Worm (Caenorhabditis elegans): ENCODE measurements around the gene math-14.

The math-14 gene

DNA sequence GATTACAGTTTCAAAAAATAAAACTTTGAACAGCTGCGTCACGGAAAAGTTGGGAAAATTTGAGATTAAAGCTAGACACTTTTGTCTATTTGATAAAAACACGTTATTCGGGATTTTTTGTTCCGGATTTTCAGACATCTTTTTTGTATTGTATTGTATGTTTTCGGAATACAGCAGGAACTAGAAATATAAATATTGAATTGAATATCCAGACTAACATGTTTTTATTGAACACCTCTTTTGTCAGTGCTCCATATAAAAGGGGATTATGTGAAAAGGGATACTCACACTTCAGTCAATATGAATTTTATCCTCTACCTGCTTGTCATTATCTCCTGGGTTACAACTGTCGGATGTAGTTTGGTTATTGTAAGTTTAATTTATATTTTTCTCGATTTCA lies 24.7 kb downstream of the math-14 start, which contains the start of gene C16C4.1:
Gene C16C4.1 (plus strand): TSS at position 301 of the 400 bp plus-strand sequence.
- TF ChIP-seq W03F9.2 (tag; optimal IDR thresholded peaks at IDR 0.05) (no peak), dao-5 (tag; optimal IDR thresholded peaks at IDR 0.05) (no peak), him-1 (tag; optimal IDR thresholded peaks at IDR 0.05) (no peak)

DNA sequence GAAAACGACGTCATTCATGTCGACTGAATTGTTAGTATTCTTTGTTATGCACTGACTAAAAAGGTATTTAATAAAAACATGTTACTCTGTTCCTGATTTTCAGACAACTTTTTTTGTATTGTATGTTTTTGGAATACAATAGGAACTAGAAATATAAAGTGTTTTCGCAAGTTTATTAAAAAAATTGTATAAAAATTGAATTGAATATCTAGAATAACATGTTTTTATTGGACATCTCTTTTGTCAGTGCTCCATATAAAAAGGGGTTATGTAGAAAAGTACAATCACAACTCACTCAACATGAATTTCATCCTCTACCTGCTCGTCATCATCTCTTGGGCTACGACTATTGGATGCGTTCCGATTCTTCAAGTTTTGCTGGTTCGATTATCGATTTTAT lies 26.1 kb downstream of the math-14 start, which contains the start of gene C46F9.5:
Gene C46F9.5 (plus strand): TSS at position 301 of the 400 bp plus-strand sequence.
- TF ChIP-seq dao-5 (tag; optimal IDR thresholded peaks at IDR 0.05) (no peak), W03F9.2 (tag; optimal IDR thresholded peaks at IDR 0.05) (no peak), him-1 (tag; optimal IDR thresholded peaks at IDR 0.05) (no peak)

DNA sequence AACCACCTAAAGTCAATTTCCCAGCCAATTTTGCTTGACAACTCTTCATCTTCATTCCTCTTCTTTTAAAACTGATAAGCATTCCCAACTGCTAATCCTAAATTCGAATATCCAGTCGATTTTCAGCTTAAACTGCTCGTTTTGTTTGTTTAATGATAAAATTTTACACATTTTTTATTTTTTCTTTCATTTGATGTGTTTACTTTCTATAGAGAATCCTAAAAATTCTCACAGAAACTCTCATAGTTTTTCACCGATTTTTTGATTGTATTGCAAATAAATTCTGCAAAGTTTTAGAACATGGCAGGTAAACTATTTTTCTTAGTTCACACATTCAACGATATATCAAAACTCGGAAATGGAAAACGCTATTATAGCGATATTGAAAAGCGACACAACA lies 26.5 kb downstream of the math-14 start, which contains the start of gene math-25:
Gene math-25 (plus strand): TSS at position 301 of the 400 bp plus-strand sequence.
- TF ChIP-seq him-1 (tag; optimal IDR thresholded peaks at IDR 0.05) (no peak), W03F9.2 (tag; optimal IDR thresholded peaks at IDR 0.05) (no peak), dao-5 (tag; optimal IDR thresholded peaks at IDR 0.05) (no peak)

DNA sequence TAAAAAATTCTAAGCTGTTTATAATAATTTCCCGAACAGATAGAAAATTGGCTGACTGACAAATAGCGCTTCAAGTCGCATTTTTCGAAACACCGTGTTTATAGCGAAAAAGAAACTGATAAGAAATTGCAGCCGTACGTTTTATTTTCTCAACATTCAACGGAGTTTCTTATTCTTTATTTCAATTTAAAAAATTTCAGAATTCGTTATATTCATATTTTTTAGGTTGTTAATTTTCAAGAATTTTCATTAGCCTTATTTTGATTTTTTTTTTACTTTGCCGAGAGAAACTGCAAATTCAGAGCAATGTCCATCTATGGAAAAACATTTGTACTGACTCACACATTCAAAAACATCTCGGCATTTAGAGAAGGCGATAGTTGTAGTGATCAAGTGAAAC lies 28.7 kb downstream of the math-14 start, which contains the start of gene C46F9.6:
Gene C46F9.6 (plus strand): TSS at position 301 of the 400 bp plus-strand sequence.
- TF ChIP-seq dao-5 (tag; optimal IDR thresholded peaks at IDR 0.05) (no peak), him-1 (tag; optimal IDR thresholded peaks at IDR 0.05) (no peak), W03F9.2 (tag; optimal IDR thresholded peaks at IDR 0.05) (no peak)

DNA sequence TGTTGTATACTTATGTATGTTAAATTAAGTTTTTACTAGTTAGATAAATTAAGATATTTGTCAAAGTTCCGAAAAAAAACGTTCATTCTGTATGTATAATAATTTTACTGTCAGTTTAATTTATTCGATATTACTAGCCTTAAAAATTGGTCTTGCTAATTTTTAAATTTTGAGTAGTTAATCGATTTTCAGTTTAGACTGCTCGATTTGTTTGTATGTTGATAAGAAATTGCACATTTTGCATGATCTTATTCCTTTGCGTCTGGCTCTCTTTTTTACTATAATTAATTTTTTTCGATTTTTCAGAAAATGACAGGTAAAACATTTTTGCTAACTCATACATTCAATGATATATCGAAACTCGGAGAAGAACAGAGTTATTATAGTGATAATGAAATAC lies 30.7 kb downstream of the math-14 start, which contains the start of gene math-24:
Gene math-24 (plus strand): TSS at position 301 of the 400 bp plus-strand sequence.
- TF ChIP-seq him-1 (tag; optimal IDR thresholded peaks at IDR 0.05): no peak
- no peak for TF ChIP-seq dao-5 (tag; optimal IDR thresholded peaks at IDR 0.05)
- TF ChIP-seq W03F9.2 (tag; optimal IDR thresholded peaks at IDR 0.05): no peak

DNA sequence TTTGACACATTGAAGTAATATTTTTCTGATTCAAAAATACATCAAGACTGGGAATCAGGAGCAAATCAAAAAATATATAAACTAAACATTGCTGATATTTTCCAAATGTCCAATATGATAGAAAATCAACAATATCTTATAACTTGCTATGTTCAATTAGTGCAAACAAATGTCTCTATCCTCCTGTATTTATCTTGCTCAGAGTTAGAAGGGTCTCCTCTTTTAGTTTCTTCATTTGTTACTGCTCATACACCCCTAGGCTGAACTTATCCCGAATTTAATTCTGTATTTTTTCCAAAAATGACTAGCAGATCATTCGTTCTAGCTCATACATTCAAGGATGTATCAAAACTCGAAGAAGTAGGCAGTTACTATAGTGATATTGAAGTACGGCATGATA lies 32.8 kb downstream of the math-14 start, which contains the start of gene math-23:
Gene math-23 (plus strand): TSS at position 301 of the 400 bp plus-strand sequence.
- TF ChIP-seq him-1 (tag; optimal IDR thresholded peaks at IDR 0.05): no peak
- TF ChIP-seq W03F9.2 (tag; optimal IDR thresholded peaks at IDR 0.05): no peak
- no peak for TF ChIP-seq dao-5 (tag; optimal IDR thresholded peaks at IDR 0.05)

DNA sequence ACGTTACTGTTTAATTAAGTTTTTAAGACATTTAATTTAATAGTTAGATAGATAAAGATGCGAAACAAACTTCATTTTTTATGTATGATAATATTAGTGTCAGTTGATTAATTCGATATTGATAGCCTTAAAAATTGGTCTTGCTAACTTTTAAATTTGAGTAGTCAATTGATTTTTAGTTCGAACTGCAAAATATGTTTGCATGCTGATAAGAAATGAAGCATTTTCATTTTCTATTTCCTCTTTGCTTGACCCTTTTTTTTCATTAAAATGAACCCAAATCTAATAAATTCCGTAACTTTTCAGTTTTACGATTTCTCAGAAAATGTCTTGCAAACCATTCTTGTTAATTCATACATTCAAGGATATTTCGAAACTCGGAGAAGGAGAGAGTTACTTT lies 35.9 kb downstream of the math-14 start, which contains the start of gene math-22:
Gene math-22 (plus strand): TSS at position 301 of the 400 bp plus-strand sequence.
- no peak for TF ChIP-seq dao-5 (tag; optimal IDR thresholded peaks at IDR 0.05)
- no peak for TF ChIP-seq W03F9.2 (tag; optimal IDR thresholded peaks at IDR 0.05)
- TF ChIP-seq him-1 (tag; optimal IDR thresholded peaks at IDR 0.05): no peak

DNA sequence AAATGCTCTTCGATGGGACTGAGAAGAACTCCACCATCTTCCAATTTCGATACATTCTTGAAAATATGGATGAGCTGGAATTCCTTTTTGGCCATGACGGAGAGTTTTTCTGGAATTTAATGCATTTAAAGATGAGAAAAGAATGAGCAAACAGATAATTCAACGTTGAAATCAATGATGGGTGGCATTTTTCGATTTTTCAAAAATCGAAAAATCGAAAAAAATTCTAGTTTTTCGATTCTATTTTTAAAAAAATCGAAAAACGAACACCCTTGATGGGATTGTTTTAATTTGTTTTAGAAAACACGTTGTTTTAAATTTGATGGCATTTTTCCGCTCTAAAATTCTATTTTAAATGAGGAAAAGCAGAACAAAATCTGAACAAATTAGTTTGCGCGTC lies 43.5 kb downstream of the math-14 start, which contains the start of gene math-31:
Gene math-31 (minus strand): TSS at position 101 of the 400 bp plus-strand sequence.
- no peak for TF ChIP-seq dao-5 (tag; optimal IDR thresholded peaks at IDR 0.05)
- no peak for TF ChIP-seq him-1 (tag; optimal IDR thresholded peaks at IDR 0.05)
- TF ChIP-seq W03F9.2 (tag; optimal IDR thresholded peaks at IDR 0.05): no peak

DNA sequence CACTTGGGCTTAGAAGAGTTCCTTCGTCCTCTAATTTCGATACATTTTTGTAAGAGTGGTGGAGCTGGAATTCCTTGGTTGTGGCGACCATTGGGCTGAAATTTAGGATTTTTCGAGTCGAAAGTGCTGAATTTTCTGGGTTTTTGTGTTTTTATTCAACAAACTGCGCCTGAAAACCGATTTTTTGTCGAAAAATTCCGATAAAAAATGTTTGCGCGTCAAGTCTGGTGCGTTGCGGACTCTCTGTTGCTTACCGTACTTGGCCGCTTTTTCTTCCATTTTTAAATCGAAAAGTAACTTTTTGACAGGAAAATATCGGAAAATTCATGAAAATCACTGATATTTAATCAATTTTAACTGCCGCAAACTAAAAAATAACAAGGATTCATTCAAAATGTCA lies 48.6 kb downstream of the math-14 start, which contains the start of gene bath-4:
Gene bath-4 (minus strand): TSS at position 101 of the 400 bp plus-strand sequence.
- no peak for TF ChIP-seq W03F9.2 (tag; optimal IDR thresholded peaks at IDR 0.05)
- no peak for TF ChIP-seq dao-5 (tag; optimal IDR thresholded peaks at IDR 0.05)
- TF ChIP-seq him-1 (tag; optimal IDR thresholded peaks at IDR 0.05): no peak

All from whole organism, L4/young adult.